Worm (Caenorhabditis elegans) whole organism, L2 larva: Measurements from ENCODE around the gene B0250.8.
"Not testable (repeated sequence)": the region's sequence is repeated elsewhere in the genome, so short reads cannot be mapped to it uniquely, and the experiment has no call there.

Experiments
- C34F6.9 ChIP-seq: fragments of 150-350 bp; optimal IDR thresholded peaks from 2 replicates; lab custom pipeline; 2014; ENCODE audit warnings: missing biosample characterization, missing genetic modification characterization
- F13H6.1 ChIP-seq: sonication (generic microtip); optimal IDR thresholded peaks from 2 replicates; lab custom pipeline; 2016; ENCODE audit warnings: missing genetic modification characterization, missing compliant biosample characterization
- R02D3.7 ChIP-seq: fragments of 150-350 bp; optimal IDR thresholded peaks from 2 replicates; lab custom pipeline; 2014; ENCODE audit warnings: missing biosample characterization, missing genetic modification characterization
- alr-1 ChIP-seq: fragments of 150-350 bp; optimal IDR thresholded peaks from 2 replicates; lab custom pipeline; 2014; ENCODE audit warnings: missing biosample characterization, missing genetic modification characterization
- ama-1 ChIP-seq: fragments of 150-350 bp; optimal IDR thresholded peaks from 2 replicates; lab custom pipeline; 2018; ENCODE audit warnings: inconsistent platforms
- ceh-82 ChIP-seq: fragments of 150-350 bp; optimal IDR thresholded peaks from 2 replicates; lab custom pipeline; 2014; ENCODE audit warnings: missing biosample characterization, missing genetic modification characterization
- crh-2 ChIP-seq: sonication (generic microtip); optimal IDR thresholded peaks from 2 replicates; lab custom pipeline; 2017; ENCODE audit warnings: missing biosample characterization, missing genetic modification characterization
- dmd-4 ChIP-seq: sonication (generic microtip); optimal IDR thresholded peaks from 2 replicates; lab custom pipeline; 2017; ENCODE audit warnings: missing biosample characterization, missing genetic modification characterization
- egl-27 ChIP-seq: sonication (generic microtip); optimal IDR thresholded peaks from 3 replicates; lab custom pipeline; 2017; ENCODE audit warnings: missing biosample characterization, missing genetic modification reagents, missing genetic modification characterization
- elt-1 ChIP-seq: fragments of 150-350 bp; optimal IDR thresholded peaks from 2 replicates; lab custom pipeline; 2014; ENCODE audit warnings: missing biosample characterization, missing genetic modification characterization
- fos-1 ChIP-seq: fragments of 150-350 bp; optimal IDR thresholded peaks from 2 replicates; lab custom pipeline; 2014; ENCODE audit warnings: missing biosample characterization, missing genetic modification characterization
- gmeb-1 ChIP-seq: fragments of 150-350 bp; optimal IDR thresholded peaks from 2 replicates; lab custom pipeline; 2014; ENCODE audit warnings: missing biosample characterization, missing genetic modification characterization
- lin-11 ChIP-seq: fragments of 150-350 bp; sonication (generic microtip); optimal IDR thresholded peaks from 2 replicates; lab custom pipeline; 2014; ENCODE audit warnings: missing biosample characterization, missing genetic modification characterization, inconsistent platforms, mixed read lengths
- lsy-2 ChIP-seq, 2 experiments: fragments of 150-350 bp in 1 of 2; sonication (generic microtip) in 1 of 2; optimal IDR thresholded peaks; 2 replicates each; lab custom pipeline; 2014 to 2017; ENCODE audit warnings: missing biosample characterization in 2 of 2, missing genetic modification characterization in 2 of 2
- mab-5 ChIP-seq: fragments of 150-350 bp; optimal IDR thresholded peaks from 2 replicates; lab custom pipeline; 2014; ENCODE audit warnings: missing biosample characterization, missing genetic modification characterization
- mbf-1 ChIP-seq: sonication (generic microtip); optimal IDR thresholded peaks from 2 replicates; lab custom pipeline; 2017; ENCODE audit warnings: missing biosample characterization, missing genetic modification characterization
- mdl-1 ChIP-seq, 2 experiments: fragments of 150-350 bp in 1 of 2; sonication (generic microtip) in 1 of 2; optimal IDR thresholded peaks; 2 replicates each; lab custom pipeline; 2017; ENCODE audit warnings: missing biosample characterization in 2 of 2, missing genetic modification characterization in 2 of 2
- nhr-10 ChIP-seq: sonication (generic microtip); optimal IDR thresholded peaks from 2 replicates; lab custom pipeline; 2017; ENCODE audit warnings: missing biosample characterization, missing genetic modification characterization
- nhr-11 ChIP-seq: fragments of 150-350 bp; optimal IDR thresholded peaks from 2 replicates; lab custom pipeline; 2014; ENCODE audit warnings: missing biosample characterization, missing genetic modification characterization
- nhr-12 ChIP-seq: fragments of 150-350 bp; optimal IDR thresholded peaks from 2 replicates; lab custom pipeline; 2014; ENCODE audit warnings: missing biosample characterization, missing genetic modification characterization
- nhr-129 ChIP-seq: fragments of 150-350 bp; optimal IDR thresholded peaks from 2 replicates; lab custom pipeline; 2014; ENCODE audit warnings: missing biosample characterization, missing genetic modification characterization
- nhr-21 ChIP-seq: fragments of 150-350 bp; optimal IDR thresholded peaks from 2 replicates; lab custom pipeline; 2014; ENCODE audit warnings: missing biosample characterization, missing genetic modification characterization
- nhr-23 ChIP-seq: fragments of 150-350 bp; optimal IDR thresholded peaks from 2 replicates; lab custom pipeline; 2014; ENCODE audit warnings: missing biosample characterization, missing genetic modification reagents, missing genetic modification characterization
- nhr-237 ChIP-seq: fragments of 150-350 bp; optimal IDR thresholded peaks from 2 replicates; lab custom pipeline; 2014; ENCODE audit warnings: missing biosample characterization, missing genetic modification characterization
- nhr-25 ChIP-seq: fragments of 150-350 bp; sonication (generic microtip); optimal IDR thresholded peaks from 3 replicates; lab custom pipeline; 2014; ENCODE audit warnings: missing biosample characterization, missing genetic modification characterization
- nhr-6 ChIP-seq: fragments of 150-350 bp; optimal IDR thresholded peaks from 2 replicates; lab custom pipeline; 2014; ENCODE audit warnings: missing biosample characterization, missing genetic modification characterization
- nhr-77 ChIP-seq: fragments of 150-350 bp; optimal IDR thresholded peaks from 2 replicates; lab custom pipeline; 2014; ENCODE audit warnings: missing biosample characterization, missing genetic modification characterization
- peb-1 ChIP-seq: fragments of 150-350 bp; optimal IDR thresholded peaks from 2 replicates; lab custom pipeline; 2014; ENCODE audit warnings: missing biosample characterization, missing genetic modification characterization
- sma-9 ChIP-seq, 2 experiments: fragments of 150-350 bp in 1 of 2; sonication (generic microtip) in 1 of 2; optimal IDR thresholded peaks; 2 replicates each; lab custom pipeline; 2014 to 2016; ENCODE audit warnings: missing genetic modification characterization in 2 of 2, mild to moderate bottlenecking in 1 of 2, missing biosample characterization in 1 of 2, missing compliant biosample characterization in 1 of 2, missing genetic modification reagents in 1 of 2, moderate library complexity in 1 of 2
- snpc-4 ChIP-seq: fragments of 150-350 bp; optimal IDR thresholded peaks from 2 replicates; lab custom pipeline; 2014; ENCODE audit warnings: missing biosample characterization, missing genetic modification characterization
- unc-39 ChIP-seq: fragments of 150-350 bp; optimal IDR thresholded peaks from 2 replicates; lab custom pipeline; 2014; ENCODE audit warnings: missing biosample characterization, missing genetic modification characterization
- unc-55 ChIP-seq: fragments of 150-350 bp; sonication (generic microtip); optimal IDR thresholded peaks from 3 replicates; lab custom pipeline; 2014; ENCODE audit warnings: missing biosample characterization, missing genetic modification reagents, missing genetic modification characterization
- unc-62 ChIP-seq: fragments of 150-350 bp; optimal IDR thresholded peaks from 2 replicates; lab custom pipeline; 2014; ENCODE audit warnings: missing biosample characterization, missing genetic modification reagents, missing genetic modification characterization
- zag-1 ChIP-seq: fragments of 150-350 bp; optimal IDR thresholded peaks from 2 replicates; lab custom pipeline; 2014; ENCODE audit warnings: missing biosample characterization, missing genetic modification characterization
- ztf-1 ChIP-seq: fragments of 200-800 bp; sonication (Bioruptor generic); conservative IDR thresholded peaks from 2 replicates; pipeline ENCODE4 v1.3.6; 2022; ENCODE audit warnings: missing genetic modification characterization, missing compliant biosample characterization
- ztf-11 ChIP-seq: sonication (generic microtip); optimal IDR thresholded peaks from 2 replicates; lab custom pipeline; 2017; ENCODE audit warnings: missing biosample characterization, missing genetic modification characterization
- ztf-4 ChIP-seq: fragments of 150-350 bp; optimal IDR thresholded peaks from 2 replicates; lab custom pipeline; 2014; ENCODE audit warnings: missing biosample characterization, missing genetic modification characterization

Gene B0250.8

DNA sequence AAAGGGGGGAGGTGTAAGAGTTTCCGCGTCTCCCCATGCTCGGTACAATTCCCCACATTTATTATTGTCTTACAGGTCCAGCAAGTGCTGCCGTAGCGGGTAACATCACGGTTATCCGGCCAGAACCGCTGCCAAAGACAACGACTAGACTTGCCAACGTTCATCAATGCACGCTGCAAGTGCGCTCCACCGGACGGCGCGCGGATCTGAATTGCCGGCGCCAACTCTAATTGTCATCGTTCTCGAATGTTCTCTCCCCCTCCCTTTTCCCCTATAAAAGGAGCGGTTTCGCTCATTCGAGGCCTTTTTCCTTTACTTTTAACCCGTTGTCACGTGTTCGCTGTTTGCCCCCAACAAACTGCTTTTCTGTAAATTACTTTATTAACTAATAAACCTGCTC lies 43.4 kb upstream of the B0250.8 start, which contains the start of gene Y38H6C.8:
Y38H6C.8 (plus strand) TSS at position 301 of the 400 bp plus-strand sequence.
- not testable (repeated sequence) for TF ChIP-seq ceh-82, unc-39, nhr-25 (tag; lab: Kevin White, UChicago)

DNA sequence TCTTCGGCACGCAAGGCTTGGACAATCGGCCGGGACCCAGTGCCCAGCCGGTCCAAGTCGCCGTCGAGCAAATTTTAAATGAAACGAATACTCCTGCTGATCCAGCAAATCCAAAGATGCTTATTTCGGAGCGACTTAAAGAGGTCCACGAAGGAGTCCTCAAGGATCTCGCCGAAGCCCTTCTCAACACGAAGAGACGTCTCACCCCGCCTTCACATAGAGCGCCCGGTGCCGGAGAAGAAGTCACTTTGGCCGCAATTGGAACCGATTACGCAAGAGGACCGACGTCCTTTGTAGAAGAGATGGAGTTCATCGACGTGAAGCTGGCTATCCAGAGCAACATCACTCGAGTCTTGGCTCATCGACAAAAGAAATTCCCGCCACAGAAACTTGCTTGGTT lies 39.1 kb upstream of the B0250.8 start:
- no peak for TF ChIP-seq elt-1 (tag; lab: Kevin White, UChicago)
- TF ChIP-seq ceh-82 (tag; lab: Kevin White, UChicago), result no peak
- no peak for TF ChIP-seq gmeb-1 (tag; lab: Kevin White, UChicago)
- no peak for TF ChIP-seq nhr-23
- no peak for TF ChIP-seq unc-55 (GFP tag; lab: Kevin White, UChicago)
- TF ChIP-seq R02D3.7, result no peak
- TF ChIP-seq peb-1, result no peak
- no peak for TF ChIP-seq mbf-1 (tag; lab: Kevin White, UChicago)
- no peak for TF ChIP-seq snpc-4 (tag; lab: Kevin White, UChicago)
- TF ChIP-seq sma-9 (GFP tag; optimal IDR thresholded peaks at IDR 0.05; lab: Kevin White, UChicago), result no peak
- no peak for TF ChIP-seq sma-9 (tag; optimal IDR thresholded peaks at IDR 0.05; lab: Kevin White, UChicago)
- TF ChIP-seq dmd-4 (tag; lab: Kevin White, UChicago), result no peak
- TF ChIP-seq crh-2, result no peak
- TF ChIP-seq ama-1, result no peak

DNA sequence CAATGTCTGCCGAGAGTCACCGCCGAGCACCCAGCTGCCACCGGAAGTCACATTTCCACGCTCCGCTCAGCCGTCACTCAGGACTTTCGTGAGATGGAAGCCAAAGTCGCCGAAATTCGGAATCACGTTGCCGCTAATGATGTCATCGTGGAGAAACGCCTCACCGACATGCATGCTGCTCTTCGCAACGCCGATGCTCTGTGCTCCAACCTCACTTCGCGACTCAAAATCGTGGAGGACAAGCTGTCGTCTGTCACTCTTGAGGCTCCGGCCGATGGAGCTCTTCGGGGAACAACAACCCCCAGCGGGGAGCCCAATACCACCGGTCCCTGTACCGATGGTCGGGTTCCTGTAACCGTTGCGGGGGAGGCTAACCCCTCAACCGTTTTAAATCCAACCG lies 36.3 kb upstream of the B0250.8 start:
- no peak for TF ChIP-seq snpc-4 (tag; lab: Kevin White, UChicago)
- no peak for TF ChIP-seq F13H6.1
- no peak for TF ChIP-seq ztf-11 (tag; lab: Kevin White, UChicago)
- no peak for TF ChIP-seq mab-5 (tag; lab: Kevin White, UChicago)
- TF ChIP-seq nhr-129 (tag; lab: Kevin White, UChicago), result no peak

DNA sequence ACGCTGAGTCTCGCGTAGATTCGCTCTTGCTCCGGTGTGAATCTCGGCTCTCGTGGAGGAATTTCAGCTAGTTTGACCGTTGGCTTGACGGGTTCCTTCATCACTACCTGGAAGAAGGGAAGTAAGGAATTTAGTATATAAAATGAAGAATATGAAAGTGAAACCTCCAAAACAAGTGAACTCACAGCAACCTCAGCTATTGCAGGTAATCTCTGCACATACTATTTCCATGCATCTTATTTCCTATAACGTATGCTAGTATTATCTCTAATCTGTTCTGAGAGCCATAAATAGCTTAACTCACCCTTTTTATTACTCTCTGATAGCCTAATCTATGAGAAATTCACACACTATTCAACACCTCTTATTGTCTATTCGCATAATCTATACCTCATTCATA lies 34.7 kb upstream of the B0250.8 start, which contains the start of gene Y38H6C.4:
Y38H6C.4 (minus strand) TSS at position 101 of the 400 bp plus-strand sequence.
- TF ChIP-seq nhr-23, result no peak
- TF ChIP-seq alr-1 (tag; lab: Kevin White, UChicago), result no peak
- TF ChIP-seq nhr-77, result no peak
- TF ChIP-seq C34F6.9 (tag; lab: Kevin White, UChicago), result no peak
- no peak for TF ChIP-seq unc-39 (tag; lab: Kevin White, UChicago)
- no peak for TF ChIP-seq nhr-6 (tag; lab: Kevin White, UChicago)
- no peak for TF ChIP-seq nhr-21 (tag; lab: Kevin White, UChicago)
- no peak for TF ChIP-seq zag-1 (tag; lab: Kevin White, UChicago)
- TF ChIP-seq nhr-237 (tag; lab: Kevin White, UChicago), result no peak
- TF ChIP-seq fos-1, result no peak
- TF ChIP-seq egl-27 (tag; lab: Kevin White, UChicago), result no peak
- no peak for TF ChIP-seq ztf-11 (tag; lab: Kevin White, UChicago)
- TF ChIP-seq nhr-11 (tag; lab: Kevin White, UChicago), result no peak
- TF ChIP-seq lsy-2 (tag; optimal IDR thresholded peaks at IDR 0.05; lab: Kevin White, UChicago), result no peak
- TF ChIP-seq nhr-129 (tag; lab: Kevin White, UChicago), result no peak
- no peak for TF ChIP-seq lin-11 (tag; lab: Kevin White, UChicago)
- no peak for TF ChIP-seq nhr-12 (tag; lab: Kevin White, UChicago)
- TF ChIP-seq unc-62, result no peak
- TF ChIP-seq crh-2, result no peak

DNA sequence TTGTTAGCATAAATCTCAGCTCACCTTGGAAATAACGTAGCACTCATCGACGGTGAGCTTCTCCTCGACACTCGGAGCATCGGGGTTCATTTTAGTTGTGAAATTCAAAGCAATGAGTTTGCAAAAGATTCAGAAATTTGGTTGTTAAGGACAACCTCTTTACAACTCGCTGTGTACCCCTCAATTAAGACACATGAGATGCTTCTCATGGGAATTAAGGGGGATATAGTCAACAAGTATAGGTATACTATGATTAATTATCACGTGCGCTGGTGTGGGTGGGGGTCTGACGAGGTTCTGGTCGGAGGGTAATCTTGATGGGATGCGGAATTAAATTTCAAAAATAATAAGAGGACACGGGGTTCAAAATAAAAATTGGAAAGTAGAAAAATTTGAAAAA lies 30.1 kb upstream of the B0250.8 start, which contains the start of gene dct-14:
dct-14 (minus strand) TSS at position 101 of the 400 bp plus-strand sequence.
- TF ChIP-seq lin-11 (tag; lab: Kevin White, UChicago) (no peak), mab-5 (tag; lab: Kevin White, UChicago) (no peak), nhr-77 (no peak), mdl-1 (tag; optimal IDR thresholded peaks at IDR 0.05; lab: Kevin White, UChicago) (no peak), unc-39 (tag; lab: Kevin White, UChicago) (no peak), F13H6.1 (no peak), ztf-4 (tag; lab: Kevin White, UChicago) (no peak), peb-1 (no peak), ama-1 (no peak), nhr-237 (tag; lab: Kevin White, UChicago) (no peak), fos-1 (no peak), lsy-2 (tag; optimal IDR thresholded peaks at IDR 0.05; lab: Kevin White, UChicago) (no peak), ztf-1 (GFP tag; lab: Robert Waterston, UW) (no peak), nhr-129 (tag; lab: Kevin White, UChicago) (no peak), dmd-4 (tag; lab: Kevin White, UChicago) (no peak), nhr-10 (tag; lab: Kevin White, UChicago) (no peak), crh-2 (no peak), zag-1 (tag; lab: Kevin White, UChicago) (no peak), ztf-11 (tag; lab: Kevin White, UChicago) (no peak)
